Fruit fly (Drosophila melanogaster): ENCODE results near the gene kst.
A peak's percentile ranks its signal among the peaks of the same experiment; 100 is the strongest.

kst gene

DNA sequence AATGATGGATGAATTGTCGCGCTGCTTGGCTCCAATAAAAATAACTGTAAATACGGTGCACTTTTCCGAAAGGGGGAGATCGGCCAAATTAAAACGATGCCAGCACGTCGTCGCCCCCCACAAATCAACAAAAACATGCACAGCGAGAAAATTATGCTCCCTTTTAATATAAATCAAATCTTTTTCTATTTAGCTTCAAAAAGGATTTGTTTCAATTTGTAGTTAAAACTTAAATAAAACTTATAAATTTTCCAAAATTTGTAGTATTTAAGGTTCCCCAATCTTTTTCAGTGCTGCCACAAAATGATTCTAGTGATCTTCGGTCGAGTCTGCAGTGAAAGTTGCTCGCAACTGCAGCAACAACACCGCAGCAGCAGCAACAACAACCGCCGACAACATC, 59.4 kb downstream of the kst start (continued):
- TF ChIP-seq knrl (GFP tag; IDR thresholded peaks at IDR 0.05; ENCODE audit: partially characterized antibody) (no peak), CG6254 (GFP tag; optimal IDR thresholded peaks at IDR 0.05) (peak; percentile 94), CG3281 (GFP tag; optimal IDR thresholded peaks at IDR 0.05) (peak; percentile 16), CG1233 (GFP tag; optimal IDR thresholded peaks at IDR 0.05) (peak; percentile 79), CG18599 (GFP tag; optimal IDR thresholded peaks at IDR 0.05) (peak; percentile 65), Kr (GFP tag; optimal IDR thresholded peaks at IDR 0.05) (peak; percentile 77), nerfin-2 (GFP tag; IDR thresholded peaks at IDR 0.05; ENCODE audit: partially characterized antibody) (no peak), chif (GFP tag; optimal IDR thresholded peaks at IDR 0.05) (peak; percentile 78 to 92), CG3726 (GFP tag; IDR thresholded peaks at IDR 0.05) (peak; percentile 27; the same call in 1 of the 3 replicates), vfl (GFP tag; optimal IDR thresholded peaks at IDR 0.05) (no peak), CG17361 (GFP tag; IDR thresholded peaks at IDR 0.05) (peak; percentile 89), gsb-n (tag; optimal IDR thresholded peaks at IDR 0.05) (peak; percentile 93), bcd (GFP tag; optimal IDR thresholded peaks at IDR 0.05) (peak; percentile 83), Blimp-1 (GFP tag; optimal IDR thresholded peaks at IDR 0.05) (peak; percentile 97), mld (GFP tag; IDR thresholded peaks at IDR 0.05; ENCODE audit: partially characterized antibody) (no peak), sr (GFP tag; IDR thresholded peaks at IDR 0.05) (no peak), Elba2 (GFP tag; optimal IDR thresholded peaks at IDR 0.05) (no peak), CG7556 (GFP tag; optimal IDR thresholded peaks at IDR 0.05) (peak; percentile 81), CG1602 (GFP tag; optimal IDR thresholded peaks at IDR 0.05) (peak; percentile 89), Hr3 (GFP tag; optimal IDR thresholded peaks at IDR 0.05) (peak; percentile 84), sc (optimal IDR thresholded peaks at IDR 0.05) (no peak), sc (GFP tag; optimal IDR thresholded peaks at IDR 0.05) (peak; percentile 93), gfzf (GFP tag; optimal IDR thresholded peaks at IDR 0.05) (no peak), Atf-2 (GFP tag; optimal IDR thresholded peaks at IDR 0.05) (peak; percentile 75), CG9727 (GFP tag; optimal IDR thresholded peaks at IDR 0.05) (peak; percentile 93), CG17802 (tag; optimal IDR thresholded peaks at IDR 0.05) (peak; percentile 81), CG12236 (GFP tag; optimal IDR thresholded peaks at IDR 0.05) (peak; percentile 70)

DNA sequence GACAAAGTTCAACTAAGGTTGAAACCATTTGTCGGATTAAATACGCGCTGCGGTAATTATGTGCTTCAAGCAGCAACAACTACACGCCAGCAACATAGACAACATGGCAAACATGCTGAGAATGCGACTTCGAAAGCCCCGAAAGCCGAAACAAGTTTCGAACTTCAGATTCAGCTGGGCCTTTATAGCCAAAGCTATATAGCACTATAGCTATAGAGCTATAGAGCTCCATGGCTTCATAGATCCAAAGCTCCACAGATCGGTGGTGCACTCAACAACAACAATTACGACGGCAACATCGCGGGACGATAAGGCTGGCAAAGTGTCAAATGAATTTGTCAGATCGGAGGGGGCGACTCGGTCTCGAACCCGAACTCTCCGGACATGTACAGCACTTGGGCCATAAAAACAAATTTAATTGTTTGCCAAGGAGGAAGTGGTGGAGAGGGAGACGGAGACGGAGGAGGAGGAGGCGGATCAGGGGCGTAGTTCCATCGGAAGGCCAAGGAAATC, 60.7 kb downstream of the kst start:
- TF ChIP-seq crol (GFP tag; IDR thresholded peaks at IDR 0.05) (peak; percentile 52; the same call in 1 of the 2 replicates), fu2 (GFP tag; optimal IDR thresholded peaks at IDR 0.05) (no peak), sd (tag; optimal IDR thresholded peaks at IDR 0.05) (peak; percentile 61), mam (GFP tag; optimal IDR thresholded peaks at IDR 0.05) (no peak), CG4360 (GFP tag; IDR thresholded peaks at IDR 0.05) (peak; percentile 60; the same call in 1 of the 2 replicates), CG11504 (tag; optimal IDR thresholded peaks at IDR 0.05) (peak; percentile 24), CG6175 (GFP tag; IDR thresholded peaks at IDR 0.05) (0 out of 3 replicates have a peak, but pooled peaks have one; percentile 4), CG1233 (GFP tag; optimal IDR thresholded peaks at IDR 0.05) (no peak), Abd-B (GFP tag; optimal IDR thresholded peaks at IDR 0.05) (peak; percentile 26), Aef1 (GFP tag; IDR thresholded peaks at IDR 0.05) (no peak), kni (GFP tag; optimal IDR thresholded peaks at IDR 0.05) (peak; percentile 36), CG13894 (tag; optimal IDR thresholded peaks at IDR 0.05) (peak; percentile 97), cwo (GFP tag; optimal IDR thresholded peaks at IDR 0.05) (peak; percentile 33), Hr78 (GFP tag; optimal IDR thresholded peaks at IDR 0.05) (peak in 1 of 2 experiments; percentile 65)
